Worm (Caenorhabditis elegans) whole organism, L4 larva: ENCODE data around the gene ZK662.2.

Experiments
- F10B5.3 ChIP-seq: sonication (generic microtip); optimal IDR thresholded peaks from 2 replicates; lab custom pipeline; 2016; ENCODE audit warnings: mild to moderate bottlenecking, missing genetic modification characterization, missing compliant biosample characterization
- F44E2.7 ChIP-seq: fragments of 200-800 bp; sonication (Bioruptor generic); IDR thresholded peaks from 2 replicates; pipeline ENCODE4 v2.1.2; 2022; ENCODE audit warnings: missing genetic modification characterization, missing compliant biosample characterization
- T26A8.4 ChIP-seq: fragments of 200-800 bp; sonication (Bioruptor generic); IDR thresholded peaks from 2 replicates; pipeline ENCODE4 v1.3.6; 2022; ENCODE audit warnings: missing genetic modification characterization, missing compliant biosample characterization
- ZK337.2 ChIP-seq: fragments of 200-800 bp; sonication (Bioruptor generic); IDR thresholded peaks from 2 replicates; pipeline ENCODE4 v1.3.6; 2022; ENCODE audit warnings: missing genetic modification reagents, missing genetic modification characterization, missing compliant biosample characterization
- aha-1 ChIP-seq: fragments of 150-350 bp; peaks from one replicate; lab custom pipeline; 2014; ENCODE audit warnings: missing biosample characterization, missing genetic modification characterization
- arid-1 ChIP-seq: fragments of 200-800 bp; sonication (Bioruptor generic); conservative IDR thresholded peaks from 2 replicates; pipeline ENCODE4 v1.3.6; 2022; ENCODE audit warnings: missing genetic modification reagents, missing genetic modification characterization, missing compliant biosample characterization
- ceh-32 ChIP-seq: sonication (generic microtip); optimal IDR thresholded peaks from 2 replicates; lab custom pipeline; 2016; ENCODE audit warnings: mild to moderate bottlenecking, missing genetic modification characterization, missing compliant biosample characterization; ENCODE audit not compliant: poor library complexity
- daf-19 ChIP-seq: fragments of 200-800 bp; sonication (Bioruptor generic); conservative IDR thresholded peaks from 2 replicates; pipeline ENCODE4 v1.3.6; 2022; ENCODE audit warnings: missing genetic modification characterization, missing compliant biosample characterization
- dmd-8 ChIP-seq: fragments of 200-800 bp; sonication (Bioruptor generic); IDR thresholded peaks from 2 replicates; pipeline ENCODE4 v1.3.6; 2022; ENCODE audit warnings: missing genetic modification characterization, missing compliant biosample characterization
- dmd-9 ChIP-seq: fragments of 200-800 bp; sonication (Bioruptor generic); IDR thresholded peaks from 2 replicates; pipeline ENCODE4 v1.3.6; 2022; ENCODE audit warnings: missing genetic modification reagents, missing genetic modification characterization, missing compliant biosample characterization
- duxl-1 ChIP-seq: sonication (generic microtip); optimal IDR thresholded peaks from 2 replicates; lab custom pipeline; 2016; ENCODE audit warnings: mild to moderate bottlenecking, missing genetic modification characterization, moderate library complexity, missing compliant biosample characterization; ENCODE audit not compliant: poor library complexity
- fkh-10 ChIP-seq: fragments of 150-350 bp; optimal IDR thresholded peaks from 2 replicates; lab custom pipeline; 2014; ENCODE audit warnings: missing biosample characterization, missing genetic modification reagents, missing genetic modification characterization
- hlh-11 ChIP-seq: fragments of 200-800 bp; sonication (Bioruptor generic); optimal IDR thresholded peaks from 2 replicates; lab custom pipeline; 2018; ENCODE audit warnings: mild to moderate bottlenecking, missing genetic modification characterization, missing compliant biosample characterization
- hlh-30 ChIP-seq: sonication (generic microtip); optimal IDR thresholded peaks from 2 replicates; lab custom pipeline; 2017; ENCODE audit warnings: antibody characterized with exemption, mild to moderate bottlenecking, missing genetic modification characterization, missing compliant biosample characterization; ENCODE audit not compliant: insufficient read depth
- madf-9 ChIP-seq: fragments of 200-800 bp; sonication (Bioruptor generic); conservative IDR thresholded peaks from 2 replicates; pipeline ENCODE4 v1.3.6; 2022; ENCODE audit warnings: missing genetic modification reagents, missing genetic modification characterization, missing compliant biosample characterization
- mes-2 ChIP-seq: sonication (generic microtip); optimal IDR thresholded peaks from 2 replicates; lab custom pipeline; 2016; ENCODE audit warnings: missing genotype, mild to moderate bottlenecking, missing genetic modification characterization, missing compliant biosample characterization; ENCODE audit not compliant: poor library complexity, severe bottlenecking
- nhr-102 ChIP-seq: sonication (generic microtip); optimal IDR thresholded peaks from 2 replicates; lab custom pipeline; 2016; ENCODE audit warnings: mild to moderate bottlenecking, missing genetic modification characterization, moderate library complexity, missing compliant biosample characterization
- nhr-25 ChIP-seq: sonication (generic microtip); optimal IDR thresholded peaks from 2 replicates; lab custom pipeline; 2017; ENCODE audit warnings: missing genetic modification characterization, mild to moderate bottlenecking, missing compliant biosample characterization, antibody characterized with exemption, moderate library complexity, borderline replicate concordance; ENCODE audit not compliant: insufficient read depth
- nhr-76 ChIP-seq: fragments of 150-350 bp; optimal IDR thresholded peaks from 2 replicates; lab custom pipeline; 2014; ENCODE audit warnings: missing biosample characterization, missing genetic modification characterization
- pha-4 ChIP-seq, 2 experiments: fragments of 150-350 bp in 1 of 2; fragments of 200-800 bp in 1 of 2; sonication (Bioruptor generic) in 1 of 2; IDR thresholded peaks in 1 of 2; optimal IDR thresholded peaks in 1 of 2; 2 replicates each; pipeline versions ENCODE4 v1.3.6 to Lab custom; 2014 to 2022; ENCODE audit warnings: missing genetic modification characterization in 2 of 2, missing genetic modification reagents in 2 of 2, missing biosample characterization in 1 of 2, missing compliant biosample characterization in 1 of 2
- pqm-1 ChIP-seq: sonication (generic microtip); optimal IDR thresholded peaks from 2 replicates; lab custom pipeline; 2017; ENCODE audit warnings: missing biosample characterization, missing genetic modification characterization
- sdz-12 ChIP-seq: fragments of 200-800 bp; sonication (Bioruptor generic); optimal IDR thresholded peaks from 2 replicates; lab custom pipeline; 2018; ENCODE audit warnings: mild to moderate bottlenecking, missing genetic modification characterization, missing compliant biosample characterization
- skn-1 ChIP-seq: fragments of 150-350 bp; optimal IDR thresholded peaks from 2 replicates; lab custom pipeline; 2014; ENCODE audit warnings: missing biosample characterization, missing genetic modification characterization
- spr-1 ChIP-seq: sonication (generic microtip); optimal IDR thresholded peaks from 2 replicates; lab custom pipeline; 2016; ENCODE audit warnings: mild to moderate bottlenecking, missing genetic modification characterization, missing compliant biosample characterization
- spr-3 ChIP-seq: fragments of 200-800 bp; sonication (Bioruptor generic); optimal IDR thresholded peaks from 2 replicates; lab custom pipeline; 2018; ENCODE audit warnings: mild to moderate bottlenecking, missing genetic modification characterization, missing compliant biosample characterization
- tra-1 ChIP-seq: fragments of 200-800 bp; sonication (Bioruptor generic); IDR thresholded peaks from 2 replicates; pipeline ENCODE4 v1.3.6; 2022; ENCODE audit warnings: missing genetic modification reagents, missing genetic modification characterization, missing compliant biosample characterization
- unc-130 ChIP-seq: sonication (generic microtip); optimal IDR thresholded peaks from 2 replicates; lab custom pipeline; 2016; ENCODE audit warnings: missing genetic modification reagents, missing genetic modification characterization, missing compliant biosample characterization
- unc-39 ChIP-seq: sonication (generic microtip); optimal IDR thresholded peaks from 2 replicates; lab custom pipeline; 2017; ENCODE audit warnings: missing biosample characterization, missing genetic modification characterization
- unc-62 ChIP-seq, 3 experiments: fragments of 150-350 bp in 1 of 3; sonication (generic microtip); optimal IDR thresholded peaks in 2 of 3; peaks in 1 of 3; 1 replicate in 1 of 3; 2 replicates in 2 of 3; lab custom pipeline; 2014 to 2017; ENCODE audit warnings: missing biosample characterization in 3 of 3, missing genetic modification characterization in 3 of 3, missing genetic modification reagents in 3 of 3, missing genotype in 1 of 3
- zfp-2 ChIP-seq: sonication (generic microtip); optimal IDR thresholded peaks from 2 replicates; lab custom pipeline; 2016; ENCODE audit warnings: mild to moderate bottlenecking, missing genetic modification characterization, missing compliant biosample characterization
- ztf-7 ChIP-seq: fragments of 150-350 bp; optimal IDR thresholded peaks from 2 replicates; lab custom pipeline; 2014; ENCODE audit warnings: missing biosample characterization, missing genetic modification characterization

ZK662.2 gene

ce11 chrX:15663740-15664139 is 32.8 kb upstream of the ZK662.2 start:
- TF ChIP-seq ztf-7 (tag; lab: Kevin White, UChicago) = no peak

DNA sequence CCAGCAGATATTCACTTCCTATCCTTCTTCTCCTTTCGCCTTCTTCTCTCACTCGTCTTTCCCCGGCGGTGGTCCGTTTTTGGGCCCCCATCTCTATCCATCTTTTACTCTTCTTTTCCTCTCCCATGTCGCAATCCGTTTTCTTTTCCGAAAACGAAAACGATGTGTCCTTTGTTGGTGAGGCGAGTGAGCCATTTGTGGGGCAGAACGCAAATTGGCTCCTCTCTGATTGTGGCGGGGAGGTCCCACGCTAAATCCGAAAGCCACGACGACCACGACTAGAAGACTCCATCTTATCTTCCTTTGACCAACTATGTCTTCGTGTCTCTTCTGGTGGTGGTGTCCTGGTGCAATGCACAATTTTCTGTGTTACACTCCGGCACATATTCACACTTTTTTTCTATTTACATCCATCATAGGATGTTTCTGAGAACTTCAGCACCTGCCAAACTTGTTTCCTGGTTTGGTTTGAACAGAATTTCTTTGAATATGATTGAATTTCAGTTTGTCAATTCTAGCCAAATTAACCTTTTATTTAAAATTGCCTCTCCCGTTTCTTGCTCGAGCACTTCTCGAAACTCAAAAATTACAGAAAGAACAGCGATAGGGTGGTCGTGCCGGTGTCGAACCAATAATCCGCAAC is 30.2 kb upstream of the ZK662.2 start, which contains the start of gene pcdr-1:
Gene pcdr-1 (plus strand): TSS at position 593 of the 643 bp plus-strand sequence.
- TF ChIP-seq T26A8.4 = 0 out of 2 replicates have a peak, but pooled peaks have one; percentile 22
- TF ChIP-seq aha-1 = peak; percentile 78
- TF ChIP-seq unc-62 (GFP tag; optimal IDR thresholded peaks at IDR 0.05 in 1 of 2; lab: Kevin White, UChicago) = peak in 1 of 2 experiments; percentile 27
- TF ChIP-seq unc-62 (tag; optimal IDR thresholded peaks at IDR 0.05; lab: Kevin White, UChicago) = no peak
- TF ChIP-seq sdz-12 = no peak

- TF ChIP-seq hlh-11 (tag; lab: Kevin White, UChicago) = peak; percentile 10
- no peak for TF ChIP-seq hlh-30 (tag; lab: Kevin White, UChicago)
These were observed 28.4 kb upstream of the ZK662.2 start for ce11 chrX:15668053-15668599.

DNA sequence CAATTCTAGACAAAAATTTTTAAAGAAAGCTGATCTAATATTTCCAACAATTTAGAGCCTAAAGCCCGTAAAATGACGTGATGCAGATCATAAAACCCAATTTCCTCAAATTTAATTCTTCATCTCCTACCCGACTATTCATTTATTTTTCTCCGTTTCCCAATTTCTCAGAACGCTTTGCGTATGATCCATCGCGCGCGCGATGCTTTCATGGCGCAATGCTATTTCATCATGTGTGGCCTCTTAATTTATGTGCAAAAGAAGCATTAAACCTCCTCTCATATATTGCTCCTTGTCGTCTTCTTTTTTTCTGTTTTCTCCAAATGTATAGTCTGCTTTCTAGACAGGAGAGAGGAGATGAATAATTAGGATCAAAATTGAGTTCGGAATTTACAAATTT is 27.8 kb upstream of the ZK662.2 start:
- TF ChIP-seq aha-1 = peak; percentile 62
- TF ChIP-seq ceh-32 (tag; lab: Kevin White, UChicago) = no peak
- TF ChIP-seq, all 104 proteins: peak for 1

DNA sequence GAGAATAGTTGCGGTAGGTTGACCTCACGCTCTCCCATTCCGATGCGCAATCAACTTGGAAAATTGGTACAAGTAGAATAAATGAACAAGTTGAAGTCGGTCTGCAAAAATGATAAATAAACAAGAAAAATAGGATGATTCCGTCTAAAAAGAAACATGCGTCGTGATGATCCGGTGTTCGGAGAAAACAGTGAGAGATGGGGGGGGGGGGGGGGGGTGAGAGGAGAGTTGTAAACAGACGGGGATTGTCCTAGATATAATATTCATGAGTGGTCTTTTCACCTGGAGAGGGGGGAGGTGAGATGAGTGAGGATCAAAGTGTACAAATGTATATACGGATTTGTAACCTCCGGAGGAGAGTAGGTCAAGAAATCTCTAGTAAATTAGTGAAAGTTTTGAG is 20.9 kb upstream of the ZK662.2 start, which contains the start of gene F59D12.2:
Gene F59D12.2 (minus strand): TSS at position 101 of the 400 bp plus-strand sequence.
- TF ChIP-seq spr-3 (no peak), tra-1 (no peak), nhr-76 (tag; lab: Kevin White, UChicago) (no peak), arid-1 (GFP tag; lab: Robert Waterston, UW) (no peak), pqm-1 (tag; lab: Kevin White, UChicago) (no peak), fkh-10 (GFP tag; lab: Kevin White, UChicago) (no peak), mes-2 (tag; lab: Kevin White, UChicago) (no peak), F44E2.7 (GFP tag; lab: Robert Waterston, UW) (no peak), unc-39 (no peak), dmd-8 (GFP tag; lab: Robert Waterston, UW) (no peak), nhr-25 (tag; lab: Kevin White, UChicago) (no peak)

DNA sequence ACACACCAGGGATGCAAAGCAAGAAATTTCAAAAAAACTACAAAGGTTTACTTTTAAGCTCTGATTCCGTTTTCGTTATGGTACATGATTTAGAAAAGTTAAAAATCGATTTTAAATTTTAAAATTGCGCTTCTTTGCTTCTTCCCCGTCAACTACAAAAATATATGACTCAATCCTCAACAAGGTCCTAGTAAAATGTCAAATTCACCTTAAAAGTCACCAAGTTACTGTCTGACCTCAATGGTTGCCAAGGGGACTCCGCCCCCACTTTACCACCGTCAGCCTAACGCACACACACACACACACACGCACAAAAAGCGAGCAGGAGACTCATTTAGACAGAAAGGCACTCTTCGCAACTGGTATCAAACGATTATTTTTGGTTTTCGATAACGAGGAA is 15.1 kb upstream of the ZK662.2 start, which contains the start of gene gpn-1:
Gene gpn-1 (plus strand): TSS at position 301 of the 400 bp plus-strand sequence.
- TF ChIP-seq ZK337.2 = no peak
- TF ChIP-seq unc-130 (GFP tag; lab: Kevin White, UChicago) = no peak
- no peak for TF ChIP-seq spr-1 (tag; lab: Kevin White, UChicago)
- TF ChIP-seq dmd-9 = no peak
- TF ChIP-seq zfp-2 (tag; lab: Kevin White, UChicago) = no peak
- TF ChIP-seq nhr-102 (tag; lab: Kevin White, UChicago) = no peak
- no peak for TF ChIP-seq nhr-76 (tag; lab: Kevin White, UChicago)
- no peak for TF ChIP-seq daf-19
- TF ChIP-seq duxl-1 (tag; lab: Kevin White, UChicago) = no peak
- no peak for TF ChIP-seq skn-1 (tag; lab: Kevin White, UChicago)
- TF ChIP-seq pha-4 (GFP tag; IDR thresholded peaks at IDR 0.05; lab: Robert Waterston, UW) = no peak
- TF ChIP-seq pha-4 (tag; optimal IDR thresholded peaks at IDR 0.05; lab: Kevin White, UChicago) = no peak
- TF ChIP-seq madf-9 (GFP tag; lab: Robert Waterston, UW) = no peak
- no peak for TF ChIP-seq sdz-12
- TF ChIP-seq F10B5.3 (tag; lab: Kevin White, UChicago) = no peak
